Worm (Caenorhabditis elegans): ENCODE results near the gene unc-39.

The unc-39 gene

DNA sequence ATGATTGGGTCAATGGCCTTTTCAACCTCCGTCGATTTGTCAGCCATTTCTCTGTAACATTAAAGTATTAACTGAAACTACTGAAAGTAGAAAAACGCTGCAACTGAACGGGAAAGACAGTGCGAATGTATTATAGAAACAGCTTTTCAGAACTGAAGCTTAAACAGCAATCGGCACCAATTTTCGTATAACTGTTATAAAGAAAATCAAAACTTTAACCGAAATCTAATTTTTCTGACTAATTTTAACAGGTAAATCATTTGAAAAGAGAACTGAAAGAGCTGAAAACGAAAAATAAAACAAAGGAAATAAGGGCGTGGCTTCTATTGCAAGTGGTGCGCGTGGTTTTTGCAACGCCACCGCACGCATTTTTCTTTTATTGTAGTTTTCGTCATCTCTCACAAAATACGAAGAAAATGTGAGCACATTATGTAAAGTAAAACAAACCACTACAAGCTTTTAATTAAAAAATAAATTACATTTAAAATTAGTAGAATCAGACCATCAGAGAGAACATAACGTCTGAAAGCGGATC is 52.2 kb downstream of the unc-39 start, which contains the start of gene rrsr-1:
TSS of gene rrsr-1 (minus strand) at position 51 of the 535 bp plus-strand sequence.
- TF ChIP-seq dao-5 (tag; optimal IDR thresholded peaks at IDR 0.05) = no peak
- TF ChIP-seq W03F9.2 (tag; optimal IDR thresholded peaks at IDR 0.05) = no peak
- TF ChIP-seq him-1 (tag; optimal IDR thresholded peaks at IDR 0.05) = no peak
